Fruit fly (Drosophila melanogaster) whole organism, embryonic: ENCODE results near the gene HUWE1.

Experiments used
- Abd-B ChIP-seq: fragments of 200-800 bp; sonication (Bioruptor generic); optimal IDR thresholded peaks from 2 replicates; lab custom pipeline; 2018; ENCODE audit warnings: missing biosample characterization, mild to moderate bottlenecking, missing genetic modification characterization, moderate library complexity
- Bgb ChIP-seq: fragments of 200-800 bp; sonication (Bioruptor generic); IDR thresholded peaks from 2 replicates; pipeline ENCODE4 v1.3.6; 2022; ENCODE audit warnings: missing biosample characterization, missing genetic modification characterization; ENCODE audit not compliant: partially characterized antibody
- BtbVII ChIP-seq: fragments of 200-800 bp; sonication (Bioruptor generic); optimal IDR thresholded peaks from 3 replicates; lab custom pipeline; 2017; ENCODE audit warnings: missing biosample characterization, mild to moderate bottlenecking, missing genetic modification characterization
- CG10543 ChIP-seq: fragments of 200-800 bp; sonication (Bioruptor generic); optimal IDR thresholded peaks from 3 replicates; lab custom pipeline; 2017; ENCODE audit warnings: missing biosample characterization, mild to moderate bottlenecking, missing genetic modification characterization, moderate library complexity
- CG14050 ChIP-seq: fragments of 200-800 bp; sonication (Bioruptor generic); IDR thresholded peaks from 3 replicates; pipeline ENCODE4 v1.3.6; 2022; ENCODE audit warnings: missing biosample characterization, missing genetic modification characterization
- CG16813 ChIP-seq: fragments of 200-800 bp; sonication (Bioruptor generic); IDR thresholded peaks from 3 replicates; pipeline ENCODE4 v1.3.6; 2022; ENCODE audit warnings: missing biosample characterization, missing genetic modification characterization; ENCODE audit not compliant: partially characterized antibody
- CG17328 ChIP-seq: fragments of 200-800 bp; sonication (Bioruptor generic); IDR thresholded peaks from 2 replicates; pipeline ENCODE4 v1.3.6; 2022; ENCODE audit warnings: missing biosample characterization, missing genetic modification characterization
- CG2116 ChIP-seq: fragments of 200-800 bp; sonication (Bioruptor generic); optimal IDR thresholded peaks from 3 replicates; lab custom pipeline; 2018; ENCODE audit warnings: missing biosample characterization, mild to moderate bottlenecking, missing genetic modification characterization
- CG30020 ChIP-seq: fragments of 200-800 bp; optimal IDR thresholded peaks from 2 replicates; lab custom pipeline; 2019; ENCODE audit warnings: missing biosample characterization, mild to moderate bottlenecking, missing genetic modification characterization, moderate library complexity
- CG3163 ChIP-seq: fragments of 200-800 bp; sonication (Bioruptor generic); optimal IDR thresholded peaks from 3 replicates; lab custom pipeline; 2016; ENCODE audit warnings: missing biosample characterization, missing genetic modification characterization
- CG34376 ChIP-seq: fragments of 200-800 bp; sonication (Bioruptor generic); optimal IDR thresholded peaks from 2 replicates; lab custom pipeline; 2018; ENCODE audit warnings: missing biosample characterization, mild to moderate bottlenecking, missing genetic modification characterization
- CG3726 ChIP-seq: fragments of 200-800 bp; sonication (Bioruptor generic); IDR thresholded peaks from 3 replicates; pipeline ENCODE4, ENCODE4 v1.3.6; 2022; ENCODE audit warnings: missing biosample characterization, missing genetic modification characterization
- CG3847 ChIP-seq: fragments of 200-800 bp; sonication (Bioruptor generic); IDR thresholded peaks from 2 replicates; pipeline ENCODE4 v1.3.6; 2022; ENCODE audit warnings: missing biosample characterization, missing genetic modification characterization
- CG3995 ChIP-seq: fragments of 200-800 bp; sonication (Bioruptor generic); optimal IDR thresholded peaks from 3 replicates; lab custom pipeline; 2016; ENCODE audit warnings: missing biosample characterization, missing genetic modification characterization
- CG4424 ChIP-seq: fragments of 200-800 bp; sonication (Bioruptor generic); optimal IDR thresholded peaks from 3 replicates; lab custom pipeline; 2016; ENCODE audit warnings: missing biosample characterization, missing genetic modification characterization
- CG4707 ChIP-seq: fragments of 200-800 bp; sonication (Bioruptor generic); optimal IDR thresholded peaks from 2 replicates; lab custom pipeline; 2018; ENCODE audit warnings: missing biosample characterization, mild to moderate bottlenecking, missing genetic modification characterization, moderate library complexity
- CG8089 ChIP-seq: fragments of 200-800 bp; sonication (Bioruptor generic); optimal IDR thresholded peaks from 3 replicates; lab custom pipeline; 2016; ENCODE audit warnings: missing biosample characterization, missing genetic modification characterization
- CG8290 ChIP-seq, 3 experiments: fragments of 200-800 bp; sonication (Bioruptor generic); optimal IDR thresholded peaks; 2 replicates each; lab custom pipeline; 2016 to 2019; ENCODE audit warnings: missing biosample characterization in 3 of 3, missing genetic modification characterization in 3 of 3, mild to moderate bottlenecking in 2 of 3, moderate library complexity in 1 of 3
- CG8388 ChIP-seq: fragments of 200-800 bp; sonication (Bioruptor generic); optimal IDR thresholded peaks from 2 replicates; lab custom pipeline; 2019; ENCODE audit warnings: missing biosample characterization, mild to moderate bottlenecking, missing genetic modification characterization, moderate library complexity
- CG9797 ChIP-seq: fragments of 200-800 bp; sonication (Bioruptor generic); optimal IDR thresholded peaks from 3 replicates; lab custom pipeline; 2018; ENCODE audit warnings: missing biosample characterization, mild to moderate bottlenecking, missing genetic modification characterization
- HLH54F ChIP-seq: fragments of 200-800 bp; sonication (Bioruptor generic); optimal IDR thresholded peaks from 3 replicates; lab custom pipeline; 2016; ENCODE audit warnings: missing biosample characterization, missing genetic modification characterization
- HLHmδ ChIP-seq: fragments of 200-800 bp; sonication (Bioruptor generic); optimal IDR thresholded peaks from 2 replicates; lab custom pipeline; 2018; ENCODE audit warnings: missing biosample characterization, mild to moderate bottlenecking, missing genetic modification characterization, moderate library complexity
- Hmx ChIP-seq: fragments of 200-800 bp; sonication (Bioruptor generic); optimal IDR thresholded peaks from 2 replicates; lab custom pipeline; 2016; ENCODE audit warnings: missing biosample characterization, missing genetic modification characterization
- Max ChIP-seq: fragments of 200-800 bp; sonication (Bioruptor generic); optimal IDR thresholded peaks from 2 replicates; lab custom pipeline; 2016; ENCODE audit warnings: missing biosample characterization, mild to moderate bottlenecking, missing genetic modification characterization
- Opbp ChIP-seq: fragments of 200-800 bp; sonication (Bioruptor generic); IDR thresholded peaks from 3 replicates; pipeline ENCODE4 v1.3.6; 2022; ENCODE audit warnings: missing biosample characterization, missing genetic modification characterization; ENCODE audit not compliant: partially characterized antibody
- Pdp1 ChIP-seq, 2 experiments: fragments of 200-800 bp; sonication (Bioruptor generic); optimal IDR thresholded peaks; 3 replicates each; lab custom pipeline; 2016; ENCODE audit warnings: missing biosample characterization in 2 of 2, missing genetic modification characterization in 2 of 2, mild to moderate bottlenecking in 1 of 2, moderate library complexity in 1 of 2
- Scr ChIP-seq: fragments of 200-800 bp; sonication (Bioruptor generic); IDR thresholded peaks from 2 replicates; pipeline ENCODE4 v1.3.6; 2022; ENCODE audit warnings: missing biosample characterization, missing genetic modification characterization; ENCODE audit not compliant: partially characterized antibody
- Sry-δ ChIP-seq: fragments of 200-800 bp; sonication (Bioruptor generic); optimal IDR thresholded peaks from 2 replicates; lab custom pipeline; 2016; ENCODE audit warnings: missing biosample characterization, missing genetic modification characterization
- Xbp1 ChIP-seq: fragments of 200-800 bp; sonication (Bioruptor generic); optimal IDR thresholded peaks from 3 replicates; lab custom pipeline; 2016; ENCODE audit warnings: missing biosample characterization, mild to moderate bottlenecking, missing genetic modification characterization
- Xrp1 ChIP-seq: fragments of 200-800 bp; sonication (Bioruptor generic); IDR thresholded peaks from 2 replicates; pipeline ENCODE4 v1.3.6; 2022; ENCODE audit warnings: missing biosample characterization, missing genetic modification characterization
- ac ChIP-seq: fragments of 200-800 bp; sonication (Bioruptor generic); optimal IDR thresholded peaks from 3 replicates; lab custom pipeline; 2017; ENCODE audit warnings: missing biosample characterization, mild to moderate bottlenecking, missing genetic modification characterization
- ase ChIP-seq: fragments of 200-800 bp; sonication (Bioruptor generic); IDR thresholded peaks from 3 replicates; pipeline ENCODE4 v1.3.6; 2022; ENCODE audit warnings: missing biosample characterization, missing genetic modification characterization
- bcd ChIP-seq: fragments of 200-800 bp; sonication (Bioruptor generic); optimal IDR thresholded peaks from 2 replicates; lab custom pipeline; 2017; ENCODE audit warnings: missing biosample characterization, mild to moderate bottlenecking, missing genetic modification characterization
- cg ChIP-seq: fragments of 200-800 bp; sonication (Bioruptor generic); optimal IDR thresholded peaks from 3 replicates; lab custom pipeline; 2019; ENCODE audit warnings: missing biosample characterization, mild to moderate bottlenecking, missing genetic modification characterization, moderate library complexity
- ci ChIP-seq: fragments of 200-800 bp; sonication (Bioruptor generic); IDR thresholded peaks from 3 replicates; pipeline ENCODE4 v1.3.6; 2022; ENCODE audit warnings: missing biosample characterization, missing genetic modification characterization
- eve ChIP-seq, 2 experiments: fragments of >200 bp; optimal IDR thresholded peaks; 2 replicates each; lab custom pipeline; 2017; ENCODE audit warnings: missing biosample characterization in 2 of 2, missing genetic modification characterization in 2 of 2
- eyg ChIP-seq: fragments of 200-800 bp; sonication (Bioruptor generic); optimal IDR thresholded peaks from 3 replicates; lab custom pipeline; 2016; ENCODE audit warnings: missing biosample characterization, missing genetic modification characterization
- gcm ChIP-seq: fragments of 200-800 bp; sonication (Bioruptor generic); optimal IDR thresholded peaks from 2 replicates; lab custom pipeline; 2019; ENCODE audit warnings: missing biosample characterization, mild to moderate bottlenecking, missing genetic modification characterization, moderate library complexity
- grn ChIP-seq: fragments of 200-800 bp; sonication (Bioruptor generic); optimal IDR thresholded peaks from 3 replicates; lab custom pipeline; 2017; ENCODE audit warnings: missing biosample characterization, missing genetic modification characterization
- gsb-n ChIP-seq: fragments of 200-800 bp; sonication (Bioruptor generic); optimal IDR thresholded peaks from 3 replicates; lab custom pipeline; 2018; ENCODE audit warnings: missing biosample characterization, mild to moderate bottlenecking, missing genetic modification characterization
- hbn ChIP-seq: fragments of 200-800 bp; sonication (Bioruptor generic); IDR thresholded peaks from 2 replicates; pipeline ENCODE4 v1.3.6; 2022; ENCODE audit warnings: missing biosample characterization, missing genetic modification characterization; ENCODE audit not compliant: partially characterized antibody
- lilli ChIP-seq: fragments of 200-800 bp; sonication (Bioruptor generic); optimal IDR thresholded peaks from 3 replicates; lab custom pipeline; 2016; ENCODE audit warnings: missing biosample characterization, missing genetic modification characterization
- org-1 ChIP-seq: fragments of 200-800 bp; sonication (Bioruptor generic); optimal IDR thresholded peaks from 2 replicates; lab custom pipeline; 2017; ENCODE audit warnings: missing biosample characterization, missing genetic modification characterization
- pzg ChIP-seq: fragments of 200-800 bp; sonication (Bioruptor generic); optimal IDR thresholded peaks from 3 replicates; lab custom pipeline; 2018; ENCODE audit warnings: missing biosample characterization, mild to moderate bottlenecking, missing genetic modification characterization, moderate library complexity
- rib ChIP-seq: fragments of 200-800 bp; sonication (Bioruptor generic); IDR thresholded peaks from 2 replicates; pipeline ENCODE4 v1.3.6; 2022; ENCODE audit warnings: missing biosample characterization, missing genetic modification characterization
- sc ChIP-seq, 3 experiments: fragments of >200 bp in 2 of 3; fragments of 200-800 bp in 1 of 3; sonication (Bioruptor generic) in 1 of 3; optimal IDR thresholded peaks; 2 replicates in 2 of 3; 3 replicates in 1 of 3; lab custom pipeline; 2017; ENCODE audit warnings: mild to moderate bottlenecking in 1 of 3, missing biosample characterization in 1 of 3, missing genetic modification characterization in 1 of 3, missing genetic modification reagents in 1 of 3
- zfh1 ChIP-seq: fragments of 200-800 bp; sonication (Bioruptor generic); IDR thresholded peaks from 3 replicates; pipeline ENCODE4 v1.3.6; 2022; ENCODE audit warnings: missing biosample characterization, missing genetic modification characterization

HUWE1 gene

dm6 chrX:15709984-15710750 is 2.3 kb upstream of the HUWE1 start, which contains the start of the genes CG9281 and CG15601 (continued):
- TF ChIP-seq CG17328 (GFP tag; lab: Robert Waterston, UW) = no peak
- TF ChIP-seq bcd (GFP tag; lab: Kevin White, UChicago) = no peak
- TF ChIP-seq CG3995 (GFP tag; lab: Kevin White, UChicago) = no peak
- no peak for TF ChIP-seq Hmx (GFP tag; lab: Kevin White, UChicago)
- no peak for TF ChIP-seq eyg (GFP tag; lab: Kevin White, UChicago)
- peak; percentile 87 for TF ChIP-seq Max
- TF ChIP-seq zfh1 (GFP tag; lab: Robert Waterston, UW) = peak; percentile 47; the same call in 1 of the 3 replicates
- TF ChIP-seq eve (GFP tag; optimal IDR thresholded peaks at IDR 0.05; lab: Kevin White, UChicago) = no peak
- TF ChIP-seq Bgb (GFP tag; lab: Robert Waterston, UW) = peak; percentile 29; the same call in 1 of the 2 replicates
- no peak for TF ChIP-seq CG8290 (GFP tag; optimal IDR thresholded peaks at IDR 0.05; lab: Kevin White, UChicago)
- TF ChIP-seq CG8290 (tag; optimal IDR thresholded peaks at IDR 0.05; lab: Kevin White, UChicago) = peak in 1 of 2 experiments; percentile 59
- TF ChIP-seq lilli (GFP tag; lab: Kevin White, UChicago) = no peak
- peak in 1 of 2 experiments; percentile 83 for TF ChIP-seq Pdp1 (GFP tag; optimal IDR thresholded peaks at IDR 0.05; lab: Kevin White, UChicago)
- TF ChIP-seq CG9797 (GFP tag; lab: Kevin White, UChicago) = peak; percentile 88
- peak; percentile 70 for TF ChIP-seq pzg
- peak; percentile 35; the same call in 1 of the 3 replicates for TF ChIP-seq CG16813 (GFP tag; lab: Robert Waterston, UW)
- TF ChIP-seq gcm (GFP tag; lab: Kevin White, UChicago) = no peak
- no peak for TF ChIP-seq CG4707 (GFP tag; lab: Kevin White, UChicago)
- TF ChIP-seq HLHmδ (GFP tag; lab: Kevin White, UChicago) = peak; percentile 64
- TF ChIP-seq CG34376 (GFP tag; lab: Kevin White, UChicago) = peak; percentile 52
- peak; percentile 52; the same call in 2 of the 3 replicates for TF ChIP-seq Opbp
- TF ChIP-seq HLH54F = no peak
- no peak for TF ChIP-seq CG8388 (GFP tag; lab: Kevin White, UChicago)
- peak; percentile 2 for TF ChIP-seq BtbVII
- peak; percentile 37; the same call in 1 of the 2 replicates for TF ChIP-seq CG3847 (GFP tag; lab: Robert Waterston, UW)
- TF ChIP-seq Abd-B (GFP tag; lab: Kevin White, UChicago) = no peak
- peak; percentile 93 for TF ChIP-seq cg (GFP tag; lab: Kevin White, UChicago)
- TF ChIP-seq CG2116 (GFP tag; lab: Kevin White, UChicago) = peak; percentile 45
- TF ChIP-seq CG4424 (GFP tag; lab: Kevin White, UChicago) = no peak
- no peak for TF ChIP-seq hbn
- TF ChIP-seq ase (GFP tag; lab: Robert Waterston, UW) = no peak
- TF ChIP-seq Sry-δ = peak; percentile 13
- no peak for TF ChIP-seq Xrp1
- no peak for TF ChIP-seq CG14050
- no peak for TF ChIP-seq org-1 (GFP tag; lab: Kevin White, UChicago)
- peak; percentile 6 for TF ChIP-seq ac (GFP tag; lab: Kevin White, UChicago)
- no peak for TF ChIP-seq CG3163 (GFP tag; lab: Kevin White, UChicago)
- peak; percentile 82; the same call in 1 of the 2 replicates for TF ChIP-seq rib (GFP tag; lab: Robert Waterston, UW)
- no peak for TF ChIP-seq grn
- TF ChIP-seq gsb-n (tag; lab: Kevin White, UChicago) = no peak
- peak; percentile 38 for TF ChIP-seq CG30020
- peak; percentile 50 for TF ChIP-seq CG10543 (GFP tag; lab: Kevin White, UChicago)
- TF ChIP-seq Xbp1 (GFP tag; lab: Kevin White, UChicago) = peak; percentile 8
- TF ChIP-seq ci (GFP tag; lab: Robert Waterston, UW) = peak; percentile 61; the same call in 1 of the 3 replicates
- peak; percentile 10; the same call in 1 of the 2 replicates for TF ChIP-seq Scr
- no peak for TF ChIP-seq CG3726 (GFP tag; lab: Robert Waterston, UW)
- TF ChIP-seq CG8089 (GFP tag; lab: Kevin White, UChicago) = no peak
- TF ChIP-seq sc (optimal IDR thresholded peaks at IDR 0.05; lab: Kevin White, UChicago) = no peak
- no peak for TF ChIP-seq sc (GFP tag; optimal IDR thresholded peaks at IDR 0.05; lab: Kevin White, UChicago)
